Worm (Caenorhabditis elegans): ENCODE data around the gene ins-17.

Gene ins-17

DNA sequence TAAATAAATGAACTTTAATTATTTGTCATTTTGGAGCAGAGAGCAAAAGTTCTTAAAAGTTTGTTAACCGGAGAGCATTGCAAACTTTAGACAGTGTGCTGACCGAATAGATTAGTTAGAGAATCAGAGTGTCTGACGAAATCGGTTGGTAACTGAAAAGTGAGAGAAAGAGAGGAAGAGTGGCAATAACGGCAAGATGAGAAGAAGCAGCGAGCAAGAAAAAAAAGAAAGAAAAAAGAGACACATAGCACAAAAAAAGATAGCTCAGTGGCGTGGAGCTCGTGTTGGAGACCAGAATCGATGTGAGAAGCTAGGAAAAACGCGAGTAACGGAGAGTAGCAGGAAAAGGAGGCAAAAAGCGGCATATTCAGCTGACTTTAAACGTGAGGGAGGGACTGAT is 27.0 kb upstream of the ins-17 start (continued):
- no peak for TF ChIP-seq tlp-1 (tag; optimal IDR thresholded peaks at IDR 0.05)
- peak; percentile 25 for TF ChIP-seq nhr-20 (tag; optimal IDR thresholded peaks at IDR 0.05)
- TF ChIP-seq tbx-2 (tag; optimal IDR thresholded peaks at IDR 0.05) = peak; percentile 50
- TF ChIP-seq zag-1 (tag; optimal IDR thresholded peaks at IDR 0.05) = no peak
- peak; percentile 63 for TF ChIP-seq dsc-1 (tag; optimal IDR thresholded peaks at IDR 0.05)
- TF ChIP-seq sup-37 (GFP tag; optimal IDR thresholded peaks at IDR 0.05) = no peak
- TF ChIP-seq pag-3 (tag; optimal IDR thresholded peaks at IDR 0.05; ENCODE audit: borderline replicate concordance, insufficient read depth) = no peak
- no peak for TF ChIP-seq nhr-19 (GFP tag; conservative IDR thresholded peaks at IDR 0.05)
- peak; percentile 21; the same call in 1 of the 2 replicates for TF ChIP-seq isw-1 (GFP tag; IDR thresholded peaks at IDR 0.05)
- no peak for TF ChIP-seq ces-1 (GFP tag; optimal IDR thresholded peaks at IDR 0.05)
- no peak for TF ChIP-seq elt-3 (tag; optimal IDR thresholded peaks at IDR 0.05)
- TF ChIP-seq nhr-84 (tag; optimal IDR thresholded peaks at IDR 0.05) = no peak
- TF ChIP-seq lsy-2 (tag; optimal IDR thresholded peaks at IDR 0.05) = peak in 1 of 2 experiments; percentile 83
- peak; percentile 45 for TF ChIP-seq irx-1 (tag; optimal IDR thresholded peaks at IDR 0.05)
- peak; percentile 50 for TF ChIP-seq snu-23 (GFP tag; optimal IDR thresholded peaks at IDR 0.05)
- no peak for TF ChIP-seq aha-1 (tag; optimal IDR thresholded peaks at IDR 0.05)
- TF ChIP-seq mdl-1 (tag; optimal IDR thresholded peaks at IDR 0.05) = peak in 1 of 2 experiments; percentile 34
- TF ChIP-seq jun-1 (tag; optimal IDR thresholded peaks at IDR 0.05) = no peak
- no peak for TF ChIP-seq egl-13 (tag; optimal IDR thresholded peaks at IDR 0.05)
- TF ChIP-seq pqm-1 (tag; optimal IDR thresholded peaks at IDR 0.05) = no peak
- TF ChIP-seq efl-1 (optimal IDR thresholded peaks at IDR 0.05) = peak; percentile 42 to 49
- peak in 1 of 2 experiments; percentile 24 for TF ChIP-seq efl-1 (GFP tag; optimal IDR thresholded peaks at IDR 0.05 in 1 of 2)
- TF ChIP-seq unc-30 (tag; optimal IDR thresholded peaks at IDR 0.05) = no peak
- peak; percentile 44 for TF ChIP-seq fos-1 (tag; optimal IDR thresholded peaks at IDR 0.05)
- TF ChIP-seq rnt-1 (tag; optimal IDR thresholded peaks at IDR 0.05) = peak; percentile 41
- TF ChIP-seq ceh-82 (tag; optimal IDR thresholded peaks at IDR 0.05) = peak; percentile 5 to 70 (median 33)
- TF ChIP-seq lin-13 (GFP tag; optimal IDR thresholded peaks at IDR 0.05) = no peak
- peak; percentile 74 for TF ChIP-seq skn-1 (tag; optimal IDR thresholded peaks at IDR 0.05)
- TF ChIP-seq nhr-28 (tag; optimal IDR thresholded peaks at IDR 0.05) = no peak
- peak; percentile 71 for TF ChIP-seq nhr-71 (tag; optimal IDR thresholded peaks at IDR 0.05)
- peak; percentile 29 for TF ChIP-seq nhr-237 (tag; optimal IDR thresholded peaks at IDR 0.05)

- TF ChIP-seq unc-62 (GFP tag; optimal IDR thresholded peaks at IDR 0.05) = no peak
- no peak for TF ChIP-seq mdl-1 (tag; optimal IDR thresholded peaks at IDR 0.05)
- TF ChIP-seq nhr-85 (tag) = no peak
- TF ChIP-seq nhr-11 (tag; optimal IDR thresholded peaks at IDR 0.05) = no peak
- no peak for TF ChIP-seq jun-1 (tag; optimal IDR thresholded peaks at IDR 0.05)
- TF ChIP-seq nhr-20 (tag; optimal IDR thresholded peaks at IDR 0.05) = peak; percentile 15
- no peak for TF ChIP-seq snpc-4 (tag; optimal IDR thresholded peaks at IDR 0.05)
- TF ChIP-seq mef-2 (tag; optimal IDR thresholded peaks at IDR 0.05) = no peak
- TF ChIP-seq nhr-76 (tag; optimal IDR thresholded peaks at IDR 0.05) = no peak
- TF ChIP-seq elt-2 (tag; optimal IDR thresholded peaks at IDR 0.05) = peak; percentile 31
- TF ChIP-seq nhr-12 (tag; optimal IDR thresholded peaks at IDR 0.05) = no peak
- no peak for TF ChIP-seq ceh-8 (GFP tag; optimal IDR thresholded peaks at IDR 0.05)
- TF ChIP-seq skn-1 (tag; optimal IDR thresholded peaks at IDR 0.05) = no peak
- TF ChIP-seq elt-3 (tag; optimal IDR thresholded peaks at IDR 0.05) = peak in 4 of 6 experiments; percentile 10 to 22 (median 17)
- TF ChIP-seq pqm-1 (tag; optimal IDR thresholded peaks at IDR 0.05) = peak; percentile 77
- no peak for TF ChIP-seq efl-1 (optimal IDR thresholded peaks at IDR 0.05)
- peak in 1 of 2 experiments; percentile 58 for TF ChIP-seq efl-1 (GFP tag; optimal IDR thresholded peaks at IDR 0.05 in 1 of 2)
- TF ChIP-seq tlp-1 (tag; optimal IDR thresholded peaks at IDR 0.05) = no peak
- TF ChIP-seq xbp-1 (tag; optimal IDR thresholded peaks at IDR 0.05) = no peak
- TF ChIP-seq dsc-1 (tag; optimal IDR thresholded peaks at IDR 0.05) = no peak
- TF ChIP-seq nhr-47 (tag; optimal IDR thresholded peaks at IDR 0.05) = no peak
- no peak for TF ChIP-seq rnt-1 (tag; optimal IDR thresholded peaks at IDR 0.05)
- no peak for TF ChIP-seq pag-3 (tag; optimal IDR thresholded peaks at IDR 0.05; ENCODE audit: borderline replicate concordance, insufficient read depth)
- no peak for TF ChIP-seq nhr-77 (tag; optimal IDR thresholded peaks at IDR 0.05)
- TF ChIP-seq sox-4 (tag; optimal IDR thresholded peaks at IDR 0.05) = no peak
- no peak for TF ChIP-seq Y116A8C.19 (tag; optimal IDR thresholded peaks at IDR 0.05; ENCODE audit: borderline replicate concordance)
- no peak for TF ChIP-seq zag-1 (tag; optimal IDR thresholded peaks at IDR 0.05)
- no peak for TF ChIP-seq hlh-17 (GFP tag; optimal IDR thresholded peaks at IDR 0.05; ENCODE audit: borderline replicate concordance)
- no peak for TF ChIP-seq C04F5.9 (tag; optimal IDR thresholded peaks at IDR 0.05)
- TF ChIP-seq ets-5 (GFP tag; IDR thresholded peaks at IDR 0.05) = no peak
- no peak for TF ChIP-seq lin-39 (tag; optimal IDR thresholded peaks at IDR 0.05)
- no peak for TF ChIP-seq pax-3 (tag; optimal IDR thresholded peaks at IDR 0.05)
Measured at ce11 chrIII:4502559-4503240, 25.3 kb upstream of the ins-17 start.

Data from whole organism, L1 larva.